Fruit fly (Drosophila melanogaster) whole organism, embryonic: ENCODE measurements around the gene CG3726.
A peak's percentile ranks its signal among the peaks of the same experiment; 100 is the strongest.

ENCODE experiments used
- Awh ChIP-seq: fragments of 200-800 bp; sonication (Bioruptor generic); IDR thresholded peaks from 2 replicates; pipeline ENCODE4, ENCODE4 v1.3.6; 2022; ENCODE audit warnings: missing biosample characterization, missing genetic modification characterization
- Blimp-1 ChIP-seq: fragments of 200-800 bp; sonication (Bioruptor generic); optimal IDR thresholded peaks from 3 replicates; lab custom pipeline; 2018; ENCODE audit warnings: missing biosample characterization, missing genetic modification characterization, mild to moderate bottlenecking, moderate library complexity, missing genetic modification reagents
- CG1024 ChIP-seq: fragments of 200-800 bp; sonication (Bioruptor generic); IDR thresholded peaks from 2 replicates; pipeline ENCODE4 v1.3.6; 2022; ENCODE audit warnings: missing biosample characterization, missing genetic modification characterization
- CG10267 ChIP-seq: fragments of 200-800 bp; sonication (Bioruptor generic); optimal IDR thresholded peaks from 2 replicates; lab custom pipeline; 2018; ENCODE audit warnings: missing biosample characterization, mild to moderate bottlenecking, missing genetic modification characterization, moderate library complexity
- CG10543 ChIP-seq: fragments of 200-800 bp; sonication (Bioruptor generic); optimal IDR thresholded peaks from 3 replicates; lab custom pipeline; 2017; ENCODE audit warnings: missing biosample characterization, mild to moderate bottlenecking, missing genetic modification characterization, moderate library complexity
- CG11504 ChIP-seq: fragments of 200-800 bp; sonication (Bioruptor generic); optimal IDR thresholded peaks from 3 replicates; lab custom pipeline; 2019; ENCODE audit warnings: missing biosample characterization, mild to moderate bottlenecking, missing genetic modification characterization, moderate library complexity
- CG11696 ChIP-seq: fragments of 200-800 bp; sonication (Bioruptor generic); IDR thresholded peaks from 2 replicates; pipeline ENCODE4 v1.3.6; 2022; ENCODE audit warnings: missing biosample characterization, missing genetic modification characterization
- CG12219 ChIP-seq: fragments of 200-800 bp; sonication (Bioruptor generic); optimal IDR thresholded peaks from 3 replicates; lab custom pipeline; 2018; ENCODE audit warnings: missing biosample characterization, mild to moderate bottlenecking, missing genetic modification characterization
- CG13296 ChIP-seq: fragments of 200-800 bp; sonication (Bioruptor generic); optimal IDR thresholded peaks from 3 replicates; lab custom pipeline; 2018; ENCODE audit warnings: missing biosample characterization, mild to moderate bottlenecking, missing genetic modification characterization
- CG1529 ChIP-seq: fragments of 200-800 bp; sonication (Bioruptor generic); optimal IDR thresholded peaks from 3 replicates; lab custom pipeline; 2018; ENCODE audit warnings: missing biosample characterization, missing genetic modification characterization
- CG15696 ChIP-seq: fragments of 200-800 bp; sonication (Bioruptor generic); optimal IDR thresholded peaks from 2 replicates; lab custom pipeline; 2019; ENCODE audit warnings: missing biosample characterization, mild to moderate bottlenecking, missing genetic modification characterization, moderate library complexity
- CG17328 ChIP-seq: fragments of 200-800 bp; sonication (Bioruptor generic); IDR thresholded peaks from 2 replicates; pipeline ENCODE4 v1.3.6; 2022; ENCODE audit warnings: missing biosample characterization, missing genetic modification characterization
- CG17829 ChIP-seq: fragments of 200-800 bp; optimal IDR thresholded peaks from 2 replicates; lab custom pipeline; 2019; ENCODE audit warnings: missing biosample characterization, mild to moderate bottlenecking, missing genetic modification characterization, moderate library complexity
- CG18599 ChIP-seq: fragments of 200-800 bp; sonication (Bioruptor generic); optimal IDR thresholded peaks from 3 replicates; lab custom pipeline; 2017; ENCODE audit warnings: missing biosample characterization, missing genetic modification characterization, mild to moderate bottlenecking, moderate library complexity, missing genetic modification reagents
- CG31388 ChIP-seq: fragments of 200-800 bp; sonication (Bioruptor generic); optimal IDR thresholded peaks from 2 replicates; lab custom pipeline; 2016; ENCODE audit warnings: missing biosample characterization, missing genetic modification characterization
- CG3281 ChIP-seq: fragments of 200-800 bp; sonication (Bioruptor generic); optimal IDR thresholded peaks from 3 replicates; lab custom pipeline; 2017; ENCODE audit warnings: missing biosample characterization, mild to moderate bottlenecking, missing genetic modification characterization
- CG7786 ChIP-seq: fragments of 200-800 bp; sonication (Bioruptor generic); optimal IDR thresholded peaks from 2 replicates; lab custom pipeline; 2016; ENCODE audit warnings: missing biosample characterization, missing genetic modification characterization
- CG8924 ChIP-seq: fragments of 200-800 bp; optimal IDR thresholded peaks from 3 replicates; lab custom pipeline; 2019; ENCODE audit warnings: missing biosample characterization, mild to moderate bottlenecking, missing genetic modification characterization, moderate library complexity
- CG9727 ChIP-seq: fragments of 200-800 bp; sonication (Bioruptor generic); optimal IDR thresholded peaks from 3 replicates; lab custom pipeline; 2017; ENCODE audit warnings: missing biosample characterization, mild to moderate bottlenecking, missing genetic modification characterization
- CG9932 ChIP-seq: fragments of 200-800 bp; sonication (Bioruptor generic); IDR thresholded peaks from 2 replicates; pipeline ENCODE4 v1.3.6; 2022; ENCODE audit warnings: missing biosample characterization, missing genetic modification characterization
- Camta ChIP-seq: fragments of 200-800 bp; sonication (Bioruptor generic); optimal IDR thresholded peaks from 2 replicates; lab custom pipeline; 2016; ENCODE audit warnings: missing biosample characterization, missing genetic modification characterization
- Dbx ChIP-seq: fragments of 200-800 bp; sonication (Bioruptor generic); IDR thresholded peaks from 3 replicates; pipeline ENCODE4 v1.3.6; 2022; ENCODE audit warnings: missing biosample characterization, missing genetic modification characterization
- Dfd ChIP-seq, 2 experiments: fragments of >200 bp; optimal IDR thresholded peaks; 2 replicates each; lab custom pipeline; 2017; ENCODE audit warnings: missing biosample characterization in 2 of 2, missing genetic modification characterization in 2 of 2
- H2.0 ChIP-seq: fragments of 200-800 bp; sonication (Bioruptor generic); IDR thresholded peaks from 2 replicates; pipeline ENCODE4 v1.3.6; 2022; ENCODE audit warnings: missing biosample characterization, missing genetic modification characterization
- Hsf ChIP-seq: fragments of 200-800 bp; sonication (Bioruptor generic); optimal IDR thresholded peaks from 3 replicates; lab custom pipeline; 2016; ENCODE audit warnings: missing biosample characterization, missing genetic modification characterization
- Med ChIP-seq: fragments of 200-800 bp; sonication (Bioruptor generic); peaks from one replicate; lab custom pipeline; 2016; ENCODE audit warnings: missing biosample characterization, missing genetic modification characterization, mild to moderate bottlenecking, inconsistent platforms, moderate library complexity
- Side ChIP-seq: fragments of 200-800 bp; sonication (Bioruptor generic); optimal IDR thresholded peaks from 2 replicates; lab custom pipeline; 2016; ENCODE audit warnings: missing biosample characterization, missing genetic modification characterization
- Sry-δ ChIP-seq: fragments of 200-800 bp; sonication (Bioruptor generic); optimal IDR thresholded peaks from 2 replicates; lab custom pipeline; 2016; ENCODE audit warnings: missing biosample characterization, missing genetic modification characterization
- Ssrp ChIP-seq: fragments of 200-800 bp; sonication (Bioruptor generic); optimal IDR thresholded peaks from 2 replicates; lab custom pipeline; 2018; ENCODE audit warnings: missing biosample characterization, mild to moderate bottlenecking, missing genetic modification characterization, moderate library complexity
- ase ChIP-seq: fragments of 200-800 bp; sonication (Bioruptor generic); IDR thresholded peaks from 3 replicates; pipeline ENCODE4 v1.3.6; 2022; ENCODE audit warnings: missing biosample characterization, missing genetic modification characterization
- chn ChIP-seq: fragments of 200-800 bp; sonication (Bioruptor generic); optimal IDR thresholded peaks from 2 replicates; lab custom pipeline; 2016; ENCODE audit warnings: missing biosample characterization, missing genetic modification characterization
- crol ChIP-seq: fragments of 200-800 bp; sonication (Bioruptor generic); IDR thresholded peaks from 2 replicates; pipeline ENCODE4 v1.3.6; 2022; ENCODE audit warnings: missing biosample characterization, missing genetic modification characterization
- cwo ChIP-seq: fragments of 200-800 bp; sonication (Bioruptor generic); optimal IDR thresholded peaks from 3 replicates; lab custom pipeline; 2017; ENCODE audit warnings: missing biosample characterization, missing genetic modification characterization, mild to moderate bottlenecking, moderate library complexity, missing genetic modification reagents
- dpn ChIP-seq, 2 experiments: fragments of 200-800 bp; sonication (Bioruptor generic); optimal IDR thresholded peaks; 3 replicates each; lab custom pipeline; 2016; ENCODE audit warnings: missing biosample characterization in 2 of 2, missing genetic modification characterization in 2 of 2
- dysf ChIP-seq: fragments of 200-800 bp; sonication (Bioruptor generic); IDR thresholded peaks from 3 replicates; pipeline ENCODE4 v1.3.6; 2022; ENCODE audit warnings: missing biosample characterization, missing genetic modification characterization
- ewg ChIP-seq: fragments of 200-800 bp; sonication (Bioruptor generic); optimal IDR thresholded peaks from 3 replicates; lab custom pipeline; 2017; ENCODE audit warnings: mild to moderate bottlenecking, missing biosample characterization, missing genetic modification reagents, missing genetic modification characterization
- fu2 ChIP-seq: fragments of 200-800 bp; sonication (Bioruptor generic); optimal IDR thresholded peaks from 2 replicates; lab custom pipeline; 2016; ENCODE audit warnings: missing biosample characterization, missing genetic modification characterization
- gem ChIP-seq: fragments of 200-800 bp; sonication (Bioruptor generic); optimal IDR thresholded peaks from 2 replicates; lab custom pipeline; 2019; ENCODE audit warnings: missing biosample characterization, mild to moderate bottlenecking, missing genetic modification characterization, moderate library complexity
- ind ChIP-seq: fragments of 200-800 bp; sonication (Bioruptor generic); optimal IDR thresholded peaks from 3 replicates; lab custom pipeline; 2016; ENCODE audit warnings: missing biosample characterization, missing genetic modification characterization
- lmd ChIP-seq: fragments of 200-800 bp; sonication (Bioruptor generic); IDR thresholded peaks from 2 replicates; pipeline ENCODE4 v1.3.6; 2022; ENCODE audit warnings: missing biosample characterization, missing genetic modification characterization
- pan ChIP-seq, 4 experiments: fragments of >200 bp in 3 of 4; fragments of 200-800 bp in 1 of 4; sonication (Bioruptor generic) in 1 of 4; optimal IDR thresholded peaks in 3 of 4; IDR thresholded peaks in 1 of 4; 2 replicates each; pipeline versions ENCODE4 v1.3.6 to Lab custom; 2017 to 2022; ENCODE audit warnings: missing biosample characterization in 2 of 4, missing genetic modification characterization in 2 of 4, mixed read lengths in 1 of 4
- pho ChIP-seq: fragments of 200-800 bp; sonication (Bioruptor generic); optimal IDR thresholded peaks from 2 replicates; lab custom pipeline; 2016; ENCODE audit warnings: missing biosample characterization, missing genetic modification characterization
- pum ChIP-seq: fragments of 200-800 bp; sonication (Bioruptor generic); optimal IDR thresholded peaks from 2 replicates; lab custom pipeline; 2016; ENCODE audit warnings: missing biosample characterization, missing genetic modification characterization
- sens-2 ChIP-seq: fragments of 200-800 bp; sonication (Bioruptor generic); IDR thresholded peaks from 2 replicates; pipeline ENCODE4 v1.3.6; 2022; ENCODE audit warnings: missing biosample characterization, missing genetic modification characterization
- sisA ChIP-seq: fragments of 200-800 bp; sonication (Bioruptor generic); IDR thresholded peaks from 2 replicates; pipeline ENCODE4 v1.3.6; 2022; ENCODE audit warnings: missing biosample characterization, missing genetic modification characterization
- sob ChIP-seq: fragments of 200-800 bp; sonication (Bioruptor generic); IDR thresholded peaks from 2 replicates; pipeline ENCODE4 v1.3.6; 2022; ENCODE audit warnings: missing biosample characterization, missing genetic modification characterization
- twi ChIP-seq: fragments of 200-800 bp; optimal IDR thresholded peaks from 2 replicates; lab custom pipeline; 2019; ENCODE audit warnings: missing biosample characterization, mild to moderate bottlenecking, missing genetic modification characterization, moderate library complexity
- zen ChIP-seq: fragments of 200-800 bp; sonication (Bioruptor generic); optimal IDR thresholded peaks from 3 replicates; lab custom pipeline; 2018; ENCODE audit warnings: missing biosample characterization, mild to moderate bottlenecking, missing genetic modification characterization, moderate library complexity
- zfh1 ChIP-seq: fragments of 200-800 bp; sonication (Bioruptor generic); IDR thresholded peaks from 3 replicates; pipeline ENCODE4 v1.3.6; 2022; ENCODE audit warnings: missing biosample characterization, missing genetic modification characterization

Gene CG3726

dm6 chrX:5968094-5968723 lies 51.3 kb downstream of the CG3726 start (continued):
- no peak for TF ChIP-seq CG9932 (GFP tag; lab: Robert Waterston, UW)
- peak; percentile 30 for TF ChIP-seq pum (GFP tag; lab: Kevin White, UChicago)
- TF ChIP-seq Dfd (GFP tag; optimal IDR thresholded peaks at IDR 0.05; lab: Kevin White, UChicago) = no peak
- TF ChIP-seq gem (tag; lab: Kevin White, UChicago) = peak; percentile 52
- 0 out of 2 replicates have a peak, but pooled peaks have one; percentile 20 for TF ChIP-seq H2.0 (GFP tag; lab: Robert Waterston, UW)
- TF ChIP-seq Camta (GFP tag; lab: Kevin White, UChicago) = peak; percentile 7
- peak; percentile 14 for TF ChIP-seq CG12219 (GFP tag; lab: Kevin White, UChicago)
- peak; percentile 20 for TF ChIP-seq ewg (GFP tag; lab: Kevin White, UChicago)
- TF ChIP-seq Hsf = peak; percentile 10
- TF ChIP-seq CG9727 = peak; percentile 40
- peak; percentile 61 for TF ChIP-seq CG11504 (tag; lab: Kevin White, UChicago)
- peak; percentile 40; the same call in 1 of the 2 replicates for TF ChIP-seq sisA (GFP tag; lab: Robert Waterston, UW)
- TF ChIP-seq zfh1 = peak; percentile 65
- TF ChIP-seq CG13296 (GFP tag; lab: Kevin White, UChicago) = no peak
- TF ChIP-seq cwo (GFP tag; lab: Kevin White, UChicago) = no peak
- TF ChIP-seq crol (GFP tag; lab: Robert Waterston, UW) = peak; percentile 47
- peak; percentile 21 for TF ChIP-seq CG15696 (tag; lab: Kevin White, UChicago)
- no peak for TF ChIP-seq pan (optimal IDR thresholded peaks at IDR 0.05; lab: Kevin White, UChicago)
- peak in 1 of 2 experiments; percentile 67 for TF ChIP-seq pan (GFP tag; optimal IDR thresholded peaks at IDR 0.05 in 1 of 2, IDR thresholded peaks at IDR 0.05 in 1 of 2)
- TF ChIP-seq CG18599 (GFP tag; lab: Kevin White, UChicago) = no peak
- TF ChIP-seq chn (GFP tag; lab: Kevin White, UChicago) = peak; percentile 11
- no peak for TF ChIP-seq Dbx
- TF ChIP-seq ind = peak; percentile 9
- 0 out of 3 replicates have a peak, but pooled peaks have one; percentile 18 for TF ChIP-seq ase (GFP tag; lab: Robert Waterston, UW)
- peak; percentile 9 for TF ChIP-seq CG8924 (tag; lab: Kevin White, UChicago)
- peak; percentile 51 for TF ChIP-seq twi (tag; lab: Kevin White, UChicago)
- TF ChIP-seq Ssrp (tag; lab: Kevin White, UChicago) = peak; percentile 54
- peak; percentile 4 for TF ChIP-seq CG7786 (GFP tag; lab: Kevin White, UChicago)
- peak; percentile 16 for TF ChIP-seq CG1529
- no peak for TF ChIP-seq CG10267 (tag; lab: Kevin White, UChicago)
- TF ChIP-seq CG3281 (GFP tag; lab: Kevin White, UChicago) = no peak
- no peak for TF ChIP-seq fu2 (GFP tag; lab: Kevin White, UChicago)
- peak; percentile 38; the same call in 1 of the 2 replicates for TF ChIP-seq lmd (GFP tag; lab: Robert Waterston, UW)
- peak in 1 of 2 experiments; percentile 39 for TF ChIP-seq dpn (GFP tag; optimal IDR thresholded peaks at IDR 0.05; lab: Kevin White, UChicago)
- no peak for TF ChIP-seq zen (tag; lab: Kevin White, UChicago)
- no peak for TF ChIP-seq Side
- no peak for TF ChIP-seq CG31388 (GFP tag; lab: Kevin White, UChicago)
- TF ChIP-seq CG17829 (tag; lab: Kevin White, UChicago) = peak; percentile 32
- TF ChIP-seq CG10543 (GFP tag; lab: Kevin White, UChicago) = no peak
- peak; percentile 12; the same call in 1 of the 2 replicates for TF ChIP-seq sens-2 (GFP tag; lab: Robert Waterston, UW)
- peak; percentile 40; the same call in 1 of the 2 replicates for TF ChIP-seq CG1024
- TF ChIP-seq dysf (GFP tag; lab: Robert Waterston, UW) = peak; percentile 47; the same call in 1 of the 3 replicates
- TF ChIP-seq pho (GFP tag; lab: Kevin White, UChicago) = no peak
- TF ChIP-seq sob = peak; percentile 15; the same call in 1 of the 2 replicates
- peak; percentile 42; the same call in 1 of the 2 replicates for TF ChIP-seq Awh (GFP tag; lab: Robert Waterston, UW)
- peak; percentile 30; the same call in 1 of the 2 replicates for TF ChIP-seq CG17328 (GFP tag; lab: Robert Waterston, UW)
- peak; percentile 85 for TF ChIP-seq Med (GFP tag; lab: Kevin White, UChicago)
- TF ChIP-seq CG11696 (GFP tag; lab: Robert Waterston, UW) = peak; percentile 81
- TF ChIP-seq Blimp-1 (GFP tag; lab: Kevin White, UChicago) = peak; percentile 43
- no peak for TF ChIP-seq Sry-δ
